Worm (Caenorhabditis elegans) whole organism, L3 larva: ENCODE data around the gene F53A3.7.

Experiments used
- R02D3.7 ChIP-seq: fragments of 150-350 bp; optimal IDR thresholded peaks from 2 replicates; lab custom pipeline; 2014; ENCODE audit warnings: missing biosample characterization, missing genetic modification characterization
- ZK546.5 ChIP-seq: sonication (generic microtip); optimal IDR thresholded peaks from 2 replicates; lab custom pipeline; 2017; ENCODE audit warnings: missing biosample characterization, missing genetic modification characterization
- aly-2 ChIP-seq: fragments of 150-350 bp; optimal IDR thresholded peaks from 2 replicates; lab custom pipeline; 2014; ENCODE audit warnings: missing biosample characterization, missing genetic modification characterization
- ama-1 ChIP-seq: fragments of 150-350 bp; optimal IDR thresholded peaks from 2 replicates; lab custom pipeline; 2018
- ceh-16 ChIP-seq: sonication (generic microtip); optimal IDR thresholded peaks from 2 replicates; lab custom pipeline; 2017; ENCODE audit warnings: missing biosample characterization, missing genetic modification characterization
- ceh-28 ChIP-seq: fragments of 150-350 bp; optimal IDR thresholded peaks from 2 replicates; lab custom pipeline; 2014; ENCODE audit warnings: missing biosample characterization, missing genetic modification reagents, missing genetic modification characterization
- ceh-82 ChIP-seq: fragments of 150-350 bp; optimal IDR thresholded peaks from 2 replicates; lab custom pipeline; 2014; ENCODE audit warnings: missing biosample characterization, missing genetic modification characterization
- ceh-9 ChIP-seq: sonication (generic microtip); optimal IDR thresholded peaks from 2 replicates; lab custom pipeline; 2018; ENCODE audit warnings: missing biosample characterization, missing genetic modification characterization
- daf-12 ChIP-seq: fragments of 150-350 bp; optimal IDR thresholded peaks from 2 replicates; lab custom pipeline; 2014; ENCODE audit warnings: missing biosample characterization, missing genetic modification reagents, missing genetic modification characterization
- egl-27 ChIP-seq: sonication (generic microtip); optimal IDR thresholded peaks from 4 replicates; lab custom pipeline; 2017; ENCODE audit warnings: missing biosample characterization, missing genetic modification reagents, missing genetic modification characterization
- egl-5 ChIP-seq: fragments of 150-350 bp; optimal IDR thresholded peaks from 2 replicates; lab custom pipeline; 2017; ENCODE audit warnings: missing biosample characterization, missing genetic modification reagents, missing genetic modification characterization, inconsistent platforms
- elt-1 ChIP-seq: fragments of 150-350 bp; optimal IDR thresholded peaks from 2 replicates; lab custom pipeline; 2014; ENCODE audit warnings: missing biosample characterization, missing genetic modification characterization
- elt-2 ChIP-seq: sonication (generic microtip); optimal IDR thresholded peaks from 2 replicates; lab custom pipeline; 2016; ENCODE audit warnings: missing genetic modification reagents, mild to moderate bottlenecking, missing genetic modification characterization, missing compliant biosample characterization
- elt-3 ChIP-seq, 3 experiments: fragments of 150-350 bp in 1 of 3; sonication (generic microtip) in 2 of 3; optimal IDR thresholded peaks; 2 replicates in 2 of 3; 4 replicates in 1 of 3; lab custom pipeline; 2014 to 2017; ENCODE audit warnings: missing biosample characterization in 3 of 3, missing genetic modification characterization in 3 of 3
- eor-1 ChIP-seq, 2 experiments: fragments of 150-350 bp; optimal IDR thresholded peaks; 2 replicates each; lab custom pipeline; 2014 to 2018; ENCODE audit warnings: missing biosample characterization in 2 of 2, missing genetic modification characterization in 2 of 2
- fkh-10 ChIP-seq: sonication (generic microtip); optimal IDR thresholded peaks from 2 replicates; lab custom pipeline; 2017; ENCODE audit warnings: missing biosample characterization, missing genetic modification reagents, missing genetic modification characterization
- fkh-2 ChIP-seq: fragments of 150-350 bp; optimal IDR thresholded peaks from 2 replicates; lab custom pipeline; 2014; ENCODE audit warnings: missing biosample characterization, missing genetic modification reagents, missing genetic modification characterization
- fos-1 ChIP-seq: fragments of 150-350 bp; optimal IDR thresholded peaks from 2 replicates; lab custom pipeline; 2014; ENCODE audit warnings: missing biosample characterization, missing genetic modification characterization
- hmg-11 ChIP-seq: sonication (generic microtip); optimal IDR thresholded peaks from 2 replicates; lab custom pipeline; 2016; ENCODE audit warnings: missing genetic modification characterization, missing compliant biosample characterization
- jun-1 ChIP-seq: fragments of 150-350 bp; optimal IDR thresholded peaks from 2 replicates; lab custom pipeline; 2014; ENCODE audit warnings: missing biosample characterization, missing genetic modification reagents, missing genetic modification characterization
- lin-15B ChIP-seq: fragments of 150-350 bp; optimal IDR thresholded peaks from 2 replicates; lab custom pipeline; 2014; ENCODE audit warnings: missing biosample characterization, missing genetic modification characterization
- lin-39 ChIP-seq: fragments of 150-350 bp; optimal IDR thresholded peaks from 2 replicates; lab custom pipeline; 2018; ENCODE audit warnings: missing biosample characterization, missing genetic modification reagents, missing genetic modification characterization
- lsy-12 ChIP-seq: sonication (generic microtip); optimal IDR thresholded peaks from 2 replicates; lab custom pipeline; 2016; ENCODE audit warnings: mild to moderate bottlenecking, missing genetic modification characterization, missing compliant biosample characterization
- mdl-1 ChIP-seq: fragments of 150-350 bp; optimal IDR thresholded peaks from 2 replicates; lab custom pipeline; 2014; ENCODE audit warnings: missing biosample characterization, missing genetic modification characterization
- mml-1 ChIP-seq: fragments of 150-350 bp; sonication (generic microtip); optimal IDR thresholded peaks from 3 replicates; lab custom pipeline; 2014; ENCODE audit warnings: missing biosample characterization, missing genetic modification characterization
- nfya-1 ChIP-seq: sonication (generic microtip); optimal IDR thresholded peaks from 2 replicates; lab custom pipeline; 2017; ENCODE audit warnings: missing genetic modification characterization, mild to moderate bottlenecking, missing compliant biosample characterization, antibody characterized with exemption, moderate library complexity; ENCODE audit not compliant: insufficient read depth
- nhr-11 ChIP-seq: fragments of 150-350 bp; optimal IDR thresholded peaks from 2 replicates; lab custom pipeline; 2014; ENCODE audit warnings: missing biosample characterization, missing genetic modification characterization
- nhr-12 ChIP-seq: fragments of 150-350 bp; optimal IDR thresholded peaks from 2 replicates; lab custom pipeline; 2014; ENCODE audit warnings: missing biosample characterization, missing genetic modification characterization
- nhr-23 ChIP-seq: fragments of 150-350 bp; optimal IDR thresholded peaks from 2 replicates; lab custom pipeline; 2014; ENCODE audit warnings: missing biosample characterization, missing genetic modification reagents, missing genetic modification characterization
- nhr-237 ChIP-seq: fragments of 150-350 bp; optimal IDR thresholded peaks from 2 replicates; lab custom pipeline; 2014; ENCODE audit warnings: missing biosample characterization, missing genetic modification characterization
- nhr-25 ChIP-seq: sonication (generic microtip); optimal IDR thresholded peaks from 2 replicates; lab custom pipeline; 2017; ENCODE audit warnings: missing biosample characterization, missing genetic modification characterization
- nhr-28 ChIP-seq: fragments of 150-350 bp; optimal IDR thresholded peaks from 2 replicates; lab custom pipeline; 2014; ENCODE audit warnings: missing biosample characterization, missing genetic modification characterization
- nhr-43 ChIP-seq: sonication (generic microtip); optimal IDR thresholded peaks from 2 replicates; lab custom pipeline; 2016; ENCODE audit warnings: mild to moderate bottlenecking, missing genetic modification characterization, missing compliant biosample characterization; ENCODE audit not compliant: poor library complexity, severe bottlenecking
- nhr-67 ChIP-seq: fragments of 150-350 bp; optimal IDR thresholded peaks from 2 replicates; lab custom pipeline; 2014; ENCODE audit warnings: missing biosample characterization, missing genetic modification characterization
- nhr-76 ChIP-seq: fragments of 150-350 bp; sonication (generic microtip); optimal IDR thresholded peaks from 5 replicates; lab custom pipeline; 2014; ENCODE audit warnings: missing biosample characterization, missing genetic modification characterization
- nhr-77 ChIP-seq: fragments of 150-350 bp; optimal IDR thresholded peaks from 2 replicates; lab custom pipeline; 2014; ENCODE audit warnings: missing biosample characterization, missing genetic modification characterization
- pha-4 ChIP-seq: fragments of 150-350 bp; optimal IDR thresholded peaks from 2 replicates; lab custom pipeline; 2014; ENCODE audit warnings: missing biosample characterization, missing genetic modification reagents, missing genetic modification characterization
- pqm-1 ChIP-seq: fragments of 150-350 bp; optimal IDR thresholded peaks from 2 replicates; lab custom pipeline; 2017; ENCODE audit warnings: missing biosample characterization, missing genetic modification characterization, inconsistent platforms
- sea-2 ChIP-seq: fragments of 150-350 bp; sonication (generic microtip); optimal IDR thresholded peaks from 4 replicates; lab custom pipeline; 2014; ENCODE audit warnings: missing biosample characterization, missing genetic modification reagents, missing genetic modification characterization
- skn-1 ChIP-seq: fragments of 150-350 bp; optimal IDR thresholded peaks from 2 replicates; lab custom pipeline; 2014; ENCODE audit warnings: missing biosample characterization, missing genetic modification characterization
- snpc-4 ChIP-seq: fragments of 150-350 bp; optimal IDR thresholded peaks from 2 replicates; lab custom pipeline; 2014; ENCODE audit warnings: missing biosample characterization, missing genetic modification characterization
- tbx-2 ChIP-seq: sonication (generic microtip); optimal IDR thresholded peaks from 2 replicates; lab custom pipeline; 2016; ENCODE audit warnings: mild to moderate bottlenecking, missing genetic modification characterization, missing compliant biosample characterization
- unc-39 ChIP-seq: sonication (generic microtip); optimal IDR thresholded peaks from 4 replicates; lab custom pipeline; 2017; ENCODE audit warnings: missing biosample characterization, missing genetic modification characterization
- unc-62 ChIP-seq: fragments of 150-350 bp; sonication (generic microtip); optimal IDR thresholded peaks from 4 replicates; lab custom pipeline; 2014; ENCODE audit warnings: missing biosample characterization, missing genetic modification reagents, missing genetic modification characterization
- zag-1 ChIP-seq: fragments of 150-350 bp; optimal IDR thresholded peaks from 2 replicates; lab custom pipeline; 2014; ENCODE audit warnings: missing biosample characterization, missing genetic modification characterization
- ztf-11 ChIP-seq: fragments of 150-350 bp; optimal IDR thresholded peaks from 2 replicates; lab custom pipeline; 2014; ENCODE audit warnings: missing biosample characterization, missing genetic modification characterization
- ztf-4 ChIP-seq: fragments of 150-350 bp; optimal IDR thresholded peaks from 2 replicates; lab custom pipeline; 2014; ENCODE audit warnings: missing biosample characterization, missing genetic modification characterization

The F53A3.7 gene

DNA sequence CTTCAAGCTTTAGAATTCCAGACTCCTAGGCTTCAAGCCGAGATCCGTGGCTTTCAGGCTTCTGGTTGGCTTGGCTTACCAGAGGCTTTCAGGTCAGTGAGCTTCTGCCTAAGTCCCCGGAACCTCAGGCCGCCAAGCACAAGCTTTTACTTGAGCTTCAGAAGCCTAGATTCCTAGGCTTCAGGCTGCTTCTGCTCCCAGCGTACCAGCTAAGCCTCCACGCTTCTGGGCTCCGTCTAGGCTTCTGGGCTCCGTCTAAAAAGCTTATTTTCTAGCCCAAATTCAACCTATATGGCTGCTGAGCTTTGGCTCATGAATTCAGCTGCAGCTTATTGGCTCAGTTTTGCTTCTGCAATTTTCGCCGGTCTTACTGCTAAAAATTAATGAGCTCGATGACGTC lies 25.5 kb upstream of the F53A3.7 start:
- no peak for TF ChIP-seq hmg-11 (tag; lab: Kevin White, UChicago)

DNA sequence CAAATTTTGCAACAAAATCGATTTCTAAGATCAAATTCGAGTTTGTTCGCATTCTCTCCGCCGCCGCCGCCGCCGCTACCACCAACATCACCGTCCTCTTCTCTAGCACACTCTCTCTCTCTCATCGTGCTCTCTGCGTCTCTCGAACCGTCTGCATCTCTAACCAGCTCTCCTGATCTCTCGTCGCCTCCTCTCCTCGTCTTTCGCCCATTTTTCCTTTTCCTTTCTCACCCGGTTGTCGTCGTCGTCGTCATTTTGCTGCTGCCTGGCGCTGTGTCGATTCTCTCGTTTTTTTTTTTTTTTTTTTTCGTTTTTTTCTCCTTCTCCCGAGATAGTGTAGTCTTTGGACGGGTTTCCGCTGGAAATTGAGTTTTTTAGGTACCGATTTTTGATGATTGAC lies 24.9 kb upstream of the F53A3.7 start:
- TF ChIP-seq lsy-12 (tag; lab: Kevin White, UChicago): peak; percentile 79
- TF ChIP-seq ZK546.5 (tag; lab: Kevin White, UChicago): no peak
- TF ChIP-seq ama-1 (lab: Kevin White, UChicago): peak; percentile 40
- peak; percentile 83 for TF ChIP-seq unc-62
- peak; percentile 97 for TF ChIP-seq lin-39 (tag; lab: Kevin White, UChicago)
- no peak for TF ChIP-seq ceh-16
- no peak for TF ChIP-seq nhr-28 (tag; lab: Kevin White, UChicago)
- peak; percentile 99 for TF ChIP-seq nhr-25
- TF ChIP-seq ceh-9 (tag; lab: Kevin White, UChicago): no peak
- no peak for TF ChIP-seq nhr-67 (tag; lab: Kevin White, UChicago)
- peak; percentile 90 for TF ChIP-seq jun-1 (tag; lab: Kevin White, UChicago)
- peak; percentile 92 for TF ChIP-seq egl-27 (tag; lab: Kevin White, UChicago)
- TF ChIP-seq hmg-11 (tag; lab: Kevin White, UChicago): peak; percentile 42
- TF ChIP-seq mdl-1 (tag; lab: Kevin White, UChicago): peak; percentile 72
- TF ChIP-seq tbx-2 (tag; lab: Kevin White, UChicago): peak; percentile 65
- peak; percentile 82 for TF ChIP-seq fkh-10
- TF ChIP-seq daf-12 (tag; lab: Kevin White, UChicago): no peak
- TF ChIP-seq egl-5 (tag; lab: Kevin White, UChicago): no peak
- TF ChIP-seq ztf-11: no peak
- peak; percentile 1 for TF ChIP-seq nhr-77
- peak; percentile 60 for TF ChIP-seq nhr-11 (tag; lab: Kevin White, UChicago)
- TF ChIP-seq mml-1 (tag; lab: Kevin White, UChicago): no peak
- TF ChIP-seq nhr-43 (tag; lab: Kevin White, UChicago): peak; percentile 97
- TF ChIP-seq pha-4: peak; percentile 97
- TF ChIP-seq lin-15B (tag; lab: Kevin White, UChicago): peak; percentile 51
- no peak for TF ChIP-seq nhr-237
- TF ChIP-seq snpc-4 (tag; lab: Kevin White, UChicago): peak; percentile 46
- peak; percentile 97 for TF ChIP-seq nhr-23 (tag; lab: Kevin White, UChicago)
- no peak for TF ChIP-seq nhr-76 (tag; lab: Kevin White, UChicago)
- TF ChIP-seq nhr-12 (tag; lab: Kevin White, UChicago): no peak
- peak; percentile 76 for TF ChIP-seq elt-2
- TF ChIP-seq sea-2 (GFP tag; lab: Kevin White, UChicago): no peak
- TF ChIP-seq zag-1: no peak
- TF ChIP-seq pqm-1 (tag; lab: Kevin White, UChicago): peak; percentile 74
- TF ChIP-seq fos-1 (tag; lab: Kevin White, UChicago): peak; percentile 32
- peak; percentile 7 for TF ChIP-seq ztf-4 (tag; lab: Kevin White, UChicago)
- TF ChIP-seq skn-1 (tag; lab: Kevin White, UChicago): peak; percentile 70
- TF ChIP-seq eor-1 (tag; optimal IDR thresholded peaks at IDR 0.05; lab: Kevin White, UChicago): no peak
- TF ChIP-seq fkh-2 (tag; lab: Kevin White, UChicago): no peak
- no peak for TF ChIP-seq unc-39 (tag; lab: Kevin White, UChicago)
- peak; percentile 73 for TF ChIP-seq R02D3.7
- TF ChIP-seq elt-1: peak; percentile 86
- peak; percentile 85 for TF ChIP-seq ceh-28
- TF ChIP-seq ceh-82 (tag; lab: Kevin White, UChicago): peak; percentile 70
- TF ChIP-seq elt-3 (tag; optimal IDR thresholded peaks at IDR 0.05; lab: Kevin White, UChicago): no peak
- peak; percentile 97 for TF ChIP-seq nfya-1 (tag; lab: Kevin White, UChicago)
- TF ChIP-seq aly-2 (tag; lab: Kevin White, UChicago): no peak
- TF ChIP-seq, all 47 proteins: peak for 28
